Fruit fly (Drosophila melanogaster): ENCODE results near the gene abo.

dm6 chr2L:10940196-10940595, 34.9 kb downstream of the abo start:
- TF ChIP-seq CG8478 (optimal IDR thresholded peaks at IDR 0.05) (no peak), pan (optimal IDR thresholded peaks at IDR 0.05) (no peak), psq (optimal IDR thresholded peaks at IDR 0.05) (no peak), EcR (GFP tag; optimal IDR thresholded peaks at IDR 0.05) (no peak), Dll (optimal IDR thresholded peaks at IDR 0.05) (no peak)

Data from whole organism.